Worm (Caenorhabditis elegans): ENCODE results near the gene rom-4.

rom-4 gene

ce11 chrIV:16995425-16995824, at the start of gene rom-4:
TSS of gene rom-4 (plus strand) at chrIV:16995822.
- TF ChIP-seq hlh-30 (tag; optimal IDR thresholded peaks at IDR 0.05; ENCODE audit: insufficient read depth) (peak; percentile 39), lir-3 (tag; optimal IDR thresholded peaks at IDR 0.05) (no peak), daf-12 (tag; optimal IDR thresholded peaks at IDR 0.05) (no peak), nhr-76 (tag; optimal IDR thresholded peaks at IDR 0.05) (no peak), ceh-62 (tag; optimal IDR thresholded peaks at IDR 0.05) (no peak), nhr-111 (GFP tag; optimal IDR thresholded peaks at IDR 0.05) (no peak), unc-62 (GFP tag; optimal IDR thresholded peaks at IDR 0.05 in 1 of 2) (peak in 1 of 2 experiments; percentile 40), unc-62 (tag; optimal IDR thresholded peaks at IDR 0.05) (no peak), Y105C5A.15 (GFP tag; IDR thresholded peaks at IDR 0.05) (no peak), F44E2.7 (GFP tag; IDR thresholded peaks at IDR 0.05) (no peak), set-16 (GFP tag; IDR thresholded peaks at IDR 0.05) (no peak), attf-4 (tag; optimal IDR thresholded peaks at IDR 0.05) (no peak), ctbp-1 (GFP tag; IDR thresholded peaks at IDR 0.05) (no peak), lin-29 (GFP tag; IDR thresholded peaks at IDR 0.05) (no peak), zip-11 (GFP tag; IDR thresholded peaks at IDR 0.05) (no peak), mep-1 (tag; optimal IDR thresholded peaks at IDR 0.05) (no peak), egl-43 (GFP tag; IDR thresholded peaks at IDR 0.05) (no peak), duxl-1 (tag; optimal IDR thresholded peaks at IDR 0.05; ENCODE audit: poor library complexity) (no peak), nhr-10 (tag; optimal IDR thresholded peaks at IDR 0.05) (no peak), mdt-29 (GFP tag; IDR thresholded peaks at IDR 0.05) (no peak), dmd-8 (GFP tag; IDR thresholded peaks at IDR 0.05) (no peak), snpc-4 (tag; optimal IDR thresholded peaks at IDR 0.05) (no peak), lim-7 (GFP tag; IDR thresholded peaks at IDR 0.05) (no peak), tag-97 (GFP tag; IDR thresholded peaks at IDR 0.05) (no peak), mxl-3 (GFP tag; optimal IDR thresholded peaks at IDR 0.05) (no peak), tra-1 (GFP tag; IDR thresholded peaks at IDR 0.05) (no peak), egl-27 (tag; optimal IDR thresholded peaks at IDR 0.05) (no peak), jun-1 (tag; optimal IDR thresholded peaks at IDR 0.05) (no peak), ces-1 (GFP tag; optimal IDR thresholded peaks at IDR 0.05) (no peak), F26F4.8 (GFP tag; conservative IDR thresholded peaks at IDR 0.05) (no peak), zfp-3 (GFP tag; conservative IDR thresholded peaks at IDR 0.05) (no peak), ZK337.2 (GFP tag; IDR thresholded peaks at IDR 0.05) (no peak), daf-8 (GFP tag; IDR thresholded peaks at IDR 0.05) (no peak), mxl-2 (GFP tag; conservative IDR thresholded peaks at IDR 0.05) (no peak), dve-1 (tag; optimal IDR thresholded peaks at IDR 0.05; ENCODE audit: insufficient read depth) (no peak), nhr-102 (tag; optimal IDR thresholded peaks at IDR 0.05) (no peak), spr-1 (tag; optimal IDR thresholded peaks at IDR 0.05) (no peak), unc-130 (GFP tag; optimal IDR thresholded peaks at IDR 0.05) (peak; percentile 96), madf-5 (GFP tag; IDR thresholded peaks at IDR 0.05) (no peak), rbr-2 (tag; optimal IDR thresholded peaks at IDR 0.05) (no peak), ztf-11 (tag; optimal IDR thresholded peaks at IDR 0.05) (no peak), ztf-7 (tag; optimal IDR thresholded peaks at IDR 0.05) (peak; percentile 0), nhr-237 (tag; optimal IDR thresholded peaks at IDR 0.05) (no peak), lsy-2 (tag; optimal IDR thresholded peaks at IDR 0.05) (no peak), hlh-11 (tag; optimal IDR thresholded peaks at IDR 0.05) (no peak), madf-9 (GFP tag; conservative IDR thresholded peaks at IDR 0.05) (no peak), F37D6.2 (tag; optimal IDR thresholded peaks at IDR 0.05) (no peak), lin-13 (GFP tag; optimal IDR thresholded peaks at IDR 0.05) (no peak), unc-39 (tag; optimal IDR thresholded peaks at IDR 0.05) (no peak), spr-3 (GFP tag; optimal IDR thresholded peaks at IDR 0.05) (no peak), aly-2 (tag; optimal IDR thresholded peaks at IDR 0.05) (no peak), aha-1 (tag) (peak; percentile 84), F10B5.3 (tag; optimal IDR thresholded peaks at IDR 0.05) (no peak), daf-19 (GFP tag; conservative IDR thresholded peaks at IDR 0.05) (no peak)
